Worm (Caenorhabditis elegans) whole organism, mixed stage, embryonic: ENCODE measurements around the gene clec-54.

Source experiments
- M03D4.4 ChIP-seq: sonication (generic microtip); optimal IDR thresholded peaks from 2 replicates; lab custom pipeline; 2017; ENCODE audit warnings: mild to moderate bottlenecking, missing genetic modification characterization, missing compliant biosample characterization
- bed-3 ChIP-seq: fragments of 200-800 bp; sonication (Bioruptor generic); optimal IDR thresholded peaks from 3 replicates; lab custom pipeline; 2018; ENCODE audit warnings: mild to moderate bottlenecking, missing genetic modification characterization, moderate library complexity, missing compliant biosample characterization
- blmp-1 ChIP-seq: fragments of 150-350 bp; optimal IDR thresholded peaks from 2 replicates; lab custom pipeline; 2014; ENCODE audit warnings: missing biosample characterization, missing genetic modification characterization
- ceh-39 ChIP-seq: fragments of 150-350 bp; optimal IDR thresholded peaks from 2 replicates; lab custom pipeline; 2014; ENCODE audit warnings: missing biosample characterization, missing genetic modification characterization
- ceh-83 ChIP-seq: fragments of 200-800 bp; sonication (Bioruptor generic); optimal IDR thresholded peaks from 2 replicates; lab custom pipeline; 2018; ENCODE audit warnings: mild to moderate bottlenecking, missing genetic modification characterization, missing compliant biosample characterization
- ces-1 ChIP-seq: fragments of 150-350 bp; optimal IDR thresholded peaks from 2 replicates; lab custom pipeline; 2014; ENCODE audit warnings: missing biosample characterization, missing genetic modification reagents, missing genetic modification characterization
- cnd-1 ChIP-seq: fragments of 200-800 bp; sonication (Bioruptor generic); optimal IDR thresholded peaks from 2 replicates; lab custom pipeline; 2018; ENCODE audit warnings: mild to moderate bottlenecking, missing genetic modification characterization, missing compliant biosample characterization
- drap-1 ChIP-seq: fragments of 200-800 bp; sonication (Bioruptor generic); optimal IDR thresholded peaks from 3 replicates; lab custom pipeline; 2018; ENCODE audit warnings: mild to moderate bottlenecking, missing genetic modification characterization, missing compliant biosample characterization
- elt-1 ChIP-seq: sonication (generic microtip); optimal IDR thresholded peaks from 2 replicates; lab custom pipeline; 2017; ENCODE audit warnings: missing genetic modification characterization, mild to moderate bottlenecking, missing compliant biosample characterization, antibody characterized with exemption, moderate library complexity, borderline replicate concordance; ENCODE audit not compliant: insufficient read depth
- flh-1 ChIP-seq: fragments of 200-800 bp; sonication (Bioruptor generic); optimal IDR thresholded peaks from 2 replicates; lab custom pipeline; 2018; ENCODE audit warnings: mild to moderate bottlenecking, missing genetic modification characterization, moderate library complexity, missing compliant biosample characterization
- ham-2 ChIP-seq: fragments of 200-800 bp; sonication (Bioruptor generic); optimal IDR thresholded peaks from 2 replicates; lab custom pipeline; 2018; ENCODE audit warnings: mild to moderate bottlenecking, missing genetic modification characterization, missing compliant biosample characterization
- hlh-1 ChIP-seq: fragments of 150-350 bp; optimal IDR thresholded peaks from 2 replicates; lab custom pipeline; 2014; ENCODE audit warnings: missing biosample characterization, missing genetic modification reagents, missing genetic modification characterization
- lin-13 ChIP-seq: fragments of 150-350 bp; optimal IDR thresholded peaks from 2 replicates; lab custom pipeline; 2014; ENCODE audit warnings: missing biosample characterization, missing genetic modification characterization
- lin-32 ChIP-seq: fragments of 200-800 bp; sonication (Bioruptor generic); optimal IDR thresholded peaks from 2 replicates; lab custom pipeline; 2018; ENCODE audit warnings: mild to moderate bottlenecking, missing genetic modification characterization, missing compliant biosample characterization
- lsy-2 ChIP-seq: fragments of 150-350 bp; optimal IDR thresholded peaks from 2 replicates; lab custom pipeline; 2014; ENCODE audit warnings: missing biosample characterization, missing genetic modification characterization
- mab-5 ChIP-seq: fragments of 150-350 bp; optimal IDR thresholded peaks from 2 replicates; lab custom pipeline; 2014; ENCODE audit warnings: missing biosample characterization, missing genetic modification characterization
- mep-1 ChIP-seq: fragments of 150-350 bp; optimal IDR thresholded peaks from 2 replicates; lab custom pipeline; 2017; ENCODE audit warnings: missing biosample characterization, missing genetic modification reagents, missing genetic modification characterization, inconsistent platforms
- mls-2 ChIP-seq: sonication (generic microtip); optimal IDR thresholded peaks from 2 replicates; lab custom pipeline; 2016; ENCODE audit warnings: mild to moderate bottlenecking, missing genetic modification characterization, moderate library complexity, missing compliant biosample characterization
- nhr-12 ChIP-seq: fragments of 150-350 bp; optimal IDR thresholded peaks from 2 replicates; lab custom pipeline; 2014; ENCODE audit warnings: missing biosample characterization, missing genetic modification characterization
- nhr-2 ChIP-seq: fragments of 150-350 bp; optimal IDR thresholded peaks from 2 replicates; lab custom pipeline; 2014; ENCODE audit warnings: missing biosample characterization, missing genetic modification characterization
- nhr-237 ChIP-seq: fragments of 150-350 bp; optimal IDR thresholded peaks from 2 replicates; lab custom pipeline; 2014; ENCODE audit warnings: missing biosample characterization, missing genetic modification characterization
- nhr-28 ChIP-seq: fragments of 150-350 bp; optimal IDR thresholded peaks from 2 replicates; lab custom pipeline; 2014; ENCODE audit warnings: missing biosample characterization, missing genetic modification characterization
- nhr-76 ChIP-seq: sonication (generic microtip); optimal IDR thresholded peaks from 2 replicates; lab custom pipeline; 2017; ENCODE audit warnings: missing biosample characterization, missing genetic modification characterization
- pha-4 ChIP-seq: fragments of 150-350 bp; optimal IDR thresholded peaks from 2 replicates; lab custom pipeline; 2018; ENCODE audit warnings: missing biosample characterization, missing genetic modification reagents, missing genetic modification characterization
- sem-2 ChIP-seq: fragments of 200-800 bp; sonication (Bioruptor generic); optimal IDR thresholded peaks from 2 replicates; lab custom pipeline; 2018; ENCODE audit warnings: mild to moderate bottlenecking, missing genetic modification characterization, missing compliant biosample characterization
- snpc-4 ChIP-seq: fragments of 150-350 bp; optimal IDR thresholded peaks from 2 replicates; lab custom pipeline; 2014; ENCODE audit warnings: missing biosample characterization, missing genetic modification characterization
- sptf-1 ChIP-seq: sonication (generic microtip); optimal IDR thresholded peaks from 2 replicates; lab custom pipeline; 2017; ENCODE audit warnings: mild to moderate bottlenecking, missing genetic modification characterization, moderate library complexity, missing compliant biosample characterization
- tbx-8 ChIP-seq: fragments of 200-800 bp; sonication (Bioruptor generic); optimal IDR thresholded peaks from 2 replicates; lab custom pipeline; 2018; ENCODE audit warnings: mild to moderate bottlenecking, missing genetic modification characterization, moderate library complexity, missing compliant biosample characterization
- unc-120 ChIP-seq: sonication (generic microtip); optimal IDR thresholded peaks from 2 replicates; lab custom pipeline; 2017; ENCODE audit warnings: missing genetic modification characterization, missing compliant biosample characterization; ENCODE audit not compliant: poor library complexity, severe bottlenecking
- unc-39 ChIP-seq: fragments of 150-350 bp; optimal IDR thresholded peaks from 2 replicates; lab custom pipeline; 2014; ENCODE audit warnings: missing biosample characterization, missing genetic modification characterization
- unc-62 ChIP-seq: fragments of 150-350 bp; optimal IDR thresholded peaks from 2 replicates; lab custom pipeline; 2014; ENCODE audit warnings: missing biosample characterization, missing genetic modification reagents, missing genetic modification characterization
- zip-8 ChIP-seq: fragments of 150-350 bp; optimal IDR thresholded peaks from 2 replicates; lab custom pipeline; 2014; ENCODE audit warnings: missing biosample characterization, missing genetic modification characterization
- ztf-11 ChIP-seq: fragments of 150-350 bp; optimal IDR thresholded peaks from 2 replicates; lab custom pipeline; 2014; ENCODE audit warnings: missing biosample characterization, missing genetic modification characterization

clec-54 gene

DNA sequence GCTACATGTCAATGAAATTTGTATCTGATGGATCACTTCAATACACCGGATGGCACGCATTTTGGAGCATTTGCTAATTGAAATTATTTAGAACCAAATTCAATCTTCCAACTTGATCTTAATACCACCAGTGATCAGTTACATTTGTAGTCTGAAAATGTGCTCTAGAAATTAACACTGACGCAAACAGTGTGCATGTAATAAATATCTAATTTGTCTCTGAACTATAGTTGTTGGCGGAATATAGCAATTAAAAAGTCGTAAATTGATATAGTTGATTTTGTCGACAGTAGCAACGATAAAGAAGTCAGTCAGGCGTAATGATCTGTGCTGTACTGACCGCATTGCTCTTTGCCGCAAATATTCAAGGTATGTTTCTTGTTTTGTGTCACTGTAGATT is 4.5 kb upstream of the clec-54 start, which contains the start of gene clec-227:
Gene clec-227 (plus strand): TSS at position 301 of the 400 bp plus-strand sequence.
- TF ChIP-seq tbx-8 (GFP tag; lab: Kevin White, UChicago) = no peak
- no peak for TF ChIP-seq lin-13 (tag; lab: Kevin White, UChicago)
- no peak for TF ChIP-seq mls-2 (tag; lab: Kevin White, UChicago)
- no peak for TF ChIP-seq elt-1
- TF ChIP-seq pha-4 (tag; lab: Kevin White, UChicago) = no peak
- no peak for TF ChIP-seq ces-1 (GFP tag; lab: Kevin White, UChicago)
- TF ChIP-seq nhr-237 = no peak
- TF ChIP-seq cnd-1 (tag; lab: Kevin White, UChicago) = no peak
- no peak for TF ChIP-seq lsy-2 (tag; lab: Kevin White, UChicago)
- no peak for TF ChIP-seq nhr-12 (tag; lab: Kevin White, UChicago)
- no peak for TF ChIP-seq nhr-2
- no peak for TF ChIP-seq unc-120
- no peak for TF ChIP-seq sem-2 (GFP tag; lab: Kevin White, UChicago)
- TF ChIP-seq lin-32 (GFP tag; lab: Kevin White, UChicago) = no peak
- no peak for TF ChIP-seq snpc-4 (tag; lab: Kevin White, UChicago)
- no peak for TF ChIP-seq mab-5

DNA sequence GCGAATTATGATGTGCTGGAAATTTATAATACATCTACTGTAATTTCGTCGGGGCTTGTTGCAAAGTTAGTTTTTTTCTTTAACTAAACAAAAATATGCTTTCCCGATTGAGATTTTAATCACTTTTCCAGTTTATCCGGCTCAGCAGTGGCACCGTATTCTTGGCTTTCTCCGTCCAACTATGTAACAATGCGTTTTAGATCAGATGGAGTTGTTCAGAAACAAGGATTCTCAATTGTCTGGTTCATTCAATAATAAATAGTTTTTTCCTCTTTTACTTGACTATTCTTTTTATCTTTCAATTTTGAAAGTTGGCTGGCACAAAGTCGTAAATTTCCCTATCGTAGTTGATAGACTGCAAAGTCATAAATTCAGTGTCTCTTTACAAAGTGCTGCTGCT is 2.6 kb upstream of the clec-54 start, which contains the start of gene clec-56:
Gene clec-56 (plus strand): TSS at position 301 of the 400 bp plus-strand sequence.
- TF ChIP-seq lin-13 (tag; lab: Kevin White, UChicago) (no peak), cnd-1 (tag; lab: Kevin White, UChicago) (no peak), zip-8 (tag; lab: Kevin White, UChicago) (no peak), blmp-1 (tag; lab: Kevin White, UChicago) (no peak), ces-1 (GFP tag; lab: Kevin White, UChicago) (no peak), bed-3 (GFP tag; lab: Kevin White, UChicago) (no peak), unc-39 (tag; lab: Kevin White, UChicago) (no peak), hlh-1 (no peak), snpc-4 (tag; lab: Kevin White, UChicago) (no peak), nhr-2 (no peak), flh-1 (no peak), lin-32 (GFP tag; lab: Kevin White, UChicago) (no peak), sptf-1 (tag; lab: Kevin White, UChicago) (no peak), pha-4 (tag; lab: Kevin White, UChicago) (no peak), M03D4.4 (tag; lab: Kevin White, UChicago) (no peak), ztf-11 (no peak), sem-2 (GFP tag; lab: Kevin White, UChicago) (no peak), ceh-83 (GFP tag; lab: Kevin White, UChicago) (no peak), mep-1 (tag; lab: Kevin White, UChicago) (no peak), unc-120 (no peak)

DNA sequence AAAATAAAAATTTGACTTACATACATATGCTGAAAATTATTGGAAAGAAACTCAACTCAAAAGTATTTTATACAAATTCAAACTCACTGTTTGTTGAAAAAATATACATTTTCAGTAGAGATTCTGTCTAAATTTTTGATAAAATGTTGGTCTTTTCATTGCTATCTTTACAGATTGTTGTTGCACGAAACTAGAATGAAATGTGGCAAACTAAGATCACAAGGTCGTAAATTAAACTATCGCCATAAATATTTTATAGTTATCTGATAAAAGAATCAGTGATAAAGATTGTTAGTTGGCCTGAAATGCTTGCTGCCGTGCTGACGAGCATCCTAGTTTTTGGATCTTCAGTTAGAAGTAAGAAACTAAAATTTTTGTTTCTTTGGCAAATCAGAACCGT is 2.3 kb downstream of the clec-54 start, which contains the start of gene clec-55:
Gene clec-55 (plus strand): TSS at position 301 of the 400 bp plus-strand sequence.
- TF ChIP-seq elt-1 (no peak), nhr-12 (tag; lab: Kevin White, UChicago) (no peak), unc-39 (tag; lab: Kevin White, UChicago) (no peak), mls-2 (tag; lab: Kevin White, UChicago) (no peak), blmp-1 (tag; lab: Kevin White, UChicago) (no peak), ceh-39 (no peak), pha-4 (tag; lab: Kevin White, UChicago) (no peak), nhr-237 (no peak), unc-120 (no peak), cnd-1 (tag; lab: Kevin White, UChicago) (no peak), drap-1 (no peak), M03D4.4 (tag; lab: Kevin White, UChicago) (no peak), nhr-76 (tag; lab: Kevin White, UChicago) (no peak), sptf-1 (tag; lab: Kevin White, UChicago) (no peak), ham-2 (GFP tag; lab: Kevin White, UChicago) (no peak)
- TF ChIP-seq, all 35 proteins: peak for 0

DNA sequence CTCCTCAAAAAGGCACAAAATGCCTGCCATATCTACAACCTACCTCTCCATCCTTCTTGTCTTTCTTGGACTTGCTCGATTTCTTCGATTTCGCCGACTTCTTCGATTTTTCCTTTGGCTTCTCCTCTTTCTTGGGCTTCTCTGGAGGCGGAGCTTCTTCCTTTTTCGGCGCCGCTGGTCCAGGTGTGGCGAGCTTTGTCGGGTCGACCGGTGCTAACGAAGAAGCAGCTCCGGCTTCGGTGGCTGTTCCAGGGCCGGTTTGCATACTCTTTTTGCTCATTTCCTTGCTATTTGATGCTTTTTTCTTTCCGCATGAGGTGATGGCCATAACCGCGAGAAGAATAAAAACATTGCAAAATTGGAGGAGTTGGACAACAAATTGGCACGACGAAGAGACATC is 3.8 kb downstream of the clec-54 start:
- TF ChIP-seq snpc-4 (tag; lab: Kevin White, UChicago) = no peak
- TF ChIP-seq ceh-83 (GFP tag; lab: Kevin White, UChicago) = no peak
- TF ChIP-seq hlh-1 = no peak
- no peak for TF ChIP-seq unc-62
- TF ChIP-seq nhr-28 (tag; lab: Kevin White, UChicago) = no peak
- no peak for TF ChIP-seq flh-1
- TF ChIP-seq lsy-2 (tag; lab: Kevin White, UChicago) = no peak
- TF ChIP-seq tbx-8 (GFP tag; lab: Kevin White, UChicago) = no peak
- TF ChIP-seq, all 35 proteins: peak for 0
